Worm (Caenorhabditis elegans): ENCODE results near the gene btb-19.

Gene btb-19

DNA sequence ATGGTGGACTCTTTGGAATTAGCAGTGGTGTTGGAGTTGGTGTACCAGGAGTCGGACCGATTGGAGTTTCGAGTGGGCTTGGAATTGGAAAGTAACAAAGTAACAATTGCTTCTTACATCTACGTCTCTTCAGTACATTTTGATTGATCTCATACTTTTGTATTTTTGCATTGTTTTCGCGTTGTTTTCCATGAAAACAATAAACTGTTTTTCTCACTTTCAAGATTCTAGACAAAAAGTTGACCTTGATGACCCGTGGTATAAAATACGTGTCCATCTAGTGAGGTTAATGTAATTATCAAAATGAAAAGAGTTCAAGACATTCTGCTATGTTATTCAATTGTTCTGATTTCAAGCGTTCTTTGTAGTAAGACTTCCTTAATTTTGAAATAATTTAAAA, 20.5 kb downstream of the btb-19 start, which contains the start of gene K10H10.5:
K10H10.5 (plus strand) TSS at position 301 of the 400 bp plus-strand sequence.
- TF ChIP-seq pqm-1 (tag; optimal IDR thresholded peaks at IDR 0.05) (no peak), C38D4.7 (GFP tag; optimal IDR thresholded peaks at IDR 0.05) (no peak), C08G9.2 (tag; optimal IDR thresholded peaks at IDR 0.05) (no peak), ceh-9 (tag; optimal IDR thresholded peaks at IDR 0.05) (no peak), unc-55 (GFP tag; optimal IDR thresholded peaks at IDR 0.05) (no peak), F13H6.1 (tag; optimal IDR thresholded peaks at IDR 0.05) (no peak), nhr-232 (tag; optimal IDR thresholded peaks at IDR 0.05) (no peak), ceh-6 (GFP tag; optimal IDR thresholded peaks at IDR 0.05) (no peak), elt-4 (tag; optimal IDR thresholded peaks at IDR 0.05) (no peak), K09A11.1 (tag; optimal IDR thresholded peaks at IDR 0.05; ENCODE audit: insufficient read depth) (no peak), nfya-1 (tag; optimal IDR thresholded peaks at IDR 0.05) (no peak), ref-2 (tag; optimal IDR thresholded peaks at IDR 0.05) (no peak), Y22D7AL.16 (tag; optimal IDR thresholded peaks at IDR 0.05) (no peak), fkh-10 (GFP tag; optimal IDR thresholded peaks at IDR 0.05) (no peak), K02D7.2 (tag; optimal IDR thresholded peaks at IDR 0.05) (no peak), zip-5 (tag; optimal IDR thresholded peaks at IDR 0.05) (no peak), npax-4 (tag; optimal IDR thresholded peaks at IDR 0.05) (no peak), ttx-3 (tag; optimal IDR thresholded peaks at IDR 0.05) (no peak)

ce11 chrII:14500122-14500521, 21.8 kb downstream of the btb-19 start, which contains the start of gene K10H10.4:
Gene K10H10.4 (plus strand): TSS chrII:14500422.
- TF ChIP-seq pha-2 (tag; optimal IDR thresholded peaks at IDR 0.05) (no peak), dmd-4 (tag; optimal IDR thresholded peaks at IDR 0.05; ENCODE audit: borderline replicate concordance) (no peak), nhr-232 (tag; optimal IDR thresholded peaks at IDR 0.05) (no peak), F13H6.1 (tag; optimal IDR thresholded peaks at IDR 0.05) (no peak), pqm-1 (tag; optimal IDR thresholded peaks at IDR 0.05) (no peak), unc-42 (tag; optimal IDR thresholded peaks at IDR 0.05) (no peak), mec-3 (tag; optimal IDR thresholded peaks at IDR 0.05; ENCODE audit: borderline replicate concordance) (no peak)

DNA sequence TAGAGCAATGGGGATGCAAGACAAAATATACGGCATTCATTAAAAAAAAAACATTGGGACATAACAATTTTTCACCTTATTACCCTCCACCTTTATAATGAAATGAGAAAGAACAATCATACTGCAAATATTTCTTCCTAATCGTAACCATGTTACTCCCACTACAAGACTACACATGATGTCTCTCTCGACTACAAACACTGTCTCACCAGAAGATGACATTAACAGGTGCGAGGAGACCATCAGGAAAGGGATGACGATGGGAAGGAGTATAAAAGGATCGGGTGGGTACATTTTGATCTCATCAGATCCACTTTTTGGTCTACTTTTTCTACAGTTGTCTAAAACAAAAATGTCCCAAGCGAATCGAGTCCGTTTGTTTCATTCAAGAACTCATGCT, 24.1 kb downstream of the btb-19 start, which contains the start of gene dhs-8:
dhs-8 (plus strand) TSS at position 179 of the 400 bp plus-strand sequence.
- TF ChIP-seq unc-86 (tag; optimal IDR thresholded peaks at IDR 0.05) (no peak), eyg-1 (tag; optimal IDR thresholded peaks at IDR 0.05) (no peak), sdc-2 (tag; optimal IDR thresholded peaks at IDR 0.05) (no peak), ceh-48 (tag; optimal IDR thresholded peaks at IDR 0.05) (no peak), tbx-7 (tag; optimal IDR thresholded peaks at IDR 0.05) (no peak), nfya-1 (tag; optimal IDR thresholded peaks at IDR 0.05) (no peak), npax-4 (tag; optimal IDR thresholded peaks at IDR 0.05) (no peak), pat-9 (tag; optimal IDR thresholded peaks at IDR 0.05) (no peak)

DNA sequence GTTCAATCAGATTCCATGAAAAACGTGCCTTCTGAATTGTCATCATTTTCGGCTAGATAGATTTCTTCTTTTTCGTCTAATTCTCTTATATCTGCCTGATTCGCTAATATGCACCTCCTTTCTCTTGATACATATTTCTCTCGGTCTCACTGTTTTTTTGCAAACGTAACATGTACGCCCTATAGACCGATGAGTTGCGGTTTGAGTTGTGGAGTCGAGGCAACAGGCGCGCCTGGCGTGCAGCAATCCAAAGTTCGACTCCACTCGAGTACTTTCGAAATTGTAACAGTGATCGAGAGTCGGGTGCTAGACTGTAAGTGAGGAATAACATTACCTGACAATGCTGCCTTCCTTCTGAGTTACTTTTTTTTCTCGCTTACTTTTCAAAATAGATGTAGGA, 25.1 kb downstream of the btb-19 start:
- peak; percentile 89 for TF ChIP-seq K09A11.1 (tag; optimal IDR thresholded peaks at IDR 0.05; ENCODE audit: insufficient read depth)
- TF ChIP-seq ceh-24 (tag; optimal IDR thresholded peaks at IDR 0.05) = peak; percentile 34
- TF ChIP-seq elt-2 (tag; optimal IDR thresholded peaks at IDR 0.05) = peak; percentile 93
- peak; percentile 88 for TF ChIP-seq pha-2 (tag; optimal IDR thresholded peaks at IDR 0.05)
- TF ChIP-seq ceh-22 (tag; optimal IDR thresholded peaks at IDR 0.05) = peak; percentile 35
- peak; percentile 80 for TF ChIP-seq lin-11 (tag; optimal IDR thresholded peaks at IDR 0.05)
- TF ChIP-seq elt-4 (tag; optimal IDR thresholded peaks at IDR 0.05) = no peak
- peak; percentile 91 for TF ChIP-seq hlh-6 (tag; optimal IDR thresholded peaks at IDR 0.05)
- peak; percentile 63 for TF ChIP-seq ets-4 (tag; optimal IDR thresholded peaks at IDR 0.05)
- peak; percentile 90 for TF ChIP-seq pat-9 (tag; optimal IDR thresholded peaks at IDR 0.05)
- peak; percentile 58 for TF ChIP-seq odd-2 (tag; optimal IDR thresholded peaks at IDR 0.05)
- TF ChIP-seq ttx-3 (tag; optimal IDR thresholded peaks at IDR 0.05) = peak; percentile 80
- peak; percentile 68 for TF ChIP-seq ceh-31 (tag; optimal IDR thresholded peaks at IDR 0.05)
- TF ChIP-seq ceh-45 (GFP tag; IDR thresholded peaks at IDR 0.05) = no peak
- peak; percentile 53 for TF ChIP-seq tbx-7 (tag; optimal IDR thresholded peaks at IDR 0.05)
- peak; percentile 83 for TF ChIP-seq eyg-1 (tag; optimal IDR thresholded peaks at IDR 0.05)
- TF ChIP-seq che-1 (tag; optimal IDR thresholded peaks at IDR 0.05) = peak; percentile 86
- peak; percentile 83 for TF ChIP-seq ceh-18 (tag; optimal IDR thresholded peaks at IDR 0.05)
- no peak for TF ChIP-seq fkh-10 (GFP tag; optimal IDR thresholded peaks at IDR 0.05)
- peak; percentile 82 for TF ChIP-seq ceh-19 (GFP tag; optimal IDR thresholded peaks at IDR 0.05)
- peak; percentile 24 for TF ChIP-seq hlh-30 (tag; optimal IDR thresholded peaks at IDR 0.05; ENCODE audit: insufficient read depth)
- TF ChIP-seq pqm-1 (tag; optimal IDR thresholded peaks at IDR 0.05) = peak; percentile 90
- TF ChIP-seq C38D4.7 (GFP tag; optimal IDR thresholded peaks at IDR 0.05) = peak; percentile 82
- peak; percentile 91 for TF ChIP-seq tbx-2 (tag; optimal IDR thresholded peaks at IDR 0.05)
- peak; percentile 88 for TF ChIP-seq dve-1 (tag; optimal IDR thresholded peaks at IDR 0.05)
- TF ChIP-seq lim-6 (tag; optimal IDR thresholded peaks at IDR 0.05) = no peak
- no peak for TF ChIP-seq pha-4 (tag; optimal IDR thresholded peaks at IDR 0.05)
- peak; percentile 77 for TF ChIP-seq ceh-48 (tag; optimal IDR thresholded peaks at IDR 0.05)

All from whole organism, late embryonic.